Worm (Caenorhabditis elegans): ENCODE results near the gene K09E4.3.

Gene K09E4.3

ce11 chrII:14137538-14137937 is 10.8 kb upstream of the K09E4.3 start, which contains the start of gene K09E4.1:
TSS of gene K09E4.1 (plus strand) at chrII:14137838.
- TF ChIP-seq dve-1 (tag; optimal IDR thresholded peaks at IDR 0.05), result no peak

- TF ChIP-seq F13H6.1 (tag; optimal IDR thresholded peaks at IDR 0.05), result no peak
- TF ChIP-seq ceh-22 (tag; optimal IDR thresholded peaks at IDR 0.05), result no peak
- no peak for TF ChIP-seq elt-2 (tag; optimal IDR thresholded peaks at IDR 0.05)
- no peak for TF ChIP-seq ceh-45 (GFP tag; IDR thresholded peaks at IDR 0.05)
- no peak for TF ChIP-seq pha-2 (tag; optimal IDR thresholded peaks at IDR 0.05)
- no peak for TF ChIP-seq fkh-10 (GFP tag; optimal IDR thresholded peaks at IDR 0.05)
- no peak for TF ChIP-seq K02D7.2 (tag; optimal IDR thresholded peaks at IDR 0.05)
- TF ChIP-seq unc-3 (GFP tag; conservative IDR thresholded peaks at IDR 0.05), result no peak
- no peak for TF ChIP-seq unc-3 (tag; optimal IDR thresholded peaks at IDR 0.05)
- no peak for TF ChIP-seq ceh-18 (tag; optimal IDR thresholded peaks at IDR 0.05)
- TF ChIP-seq dve-1 (tag; optimal IDR thresholded peaks at IDR 0.05), result no peak
- no peak for TF ChIP-seq zip-5 (tag; optimal IDR thresholded peaks at IDR 0.05)
- TF ChIP-seq hlh-15 (tag; optimal IDR thresholded peaks at IDR 0.05), result no peak
- no peak for TF ChIP-seq mec-3 (tag; optimal IDR thresholded peaks at IDR 0.05; ENCODE audit: borderline replicate concordance)
- no peak for TF ChIP-seq ceh-24 (tag; optimal IDR thresholded peaks at IDR 0.05)
- TF ChIP-seq K09A11.1 (tag; optimal IDR thresholded peaks at IDR 0.05; ENCODE audit: insufficient read depth), result no peak
- TF ChIP-seq npax-4 (tag; optimal IDR thresholded peaks at IDR 0.05), result no peak
These were observed 9.6 kb upstream of the K09E4.3 start for ce11 chrII:14136302-14136701.

DNA sequence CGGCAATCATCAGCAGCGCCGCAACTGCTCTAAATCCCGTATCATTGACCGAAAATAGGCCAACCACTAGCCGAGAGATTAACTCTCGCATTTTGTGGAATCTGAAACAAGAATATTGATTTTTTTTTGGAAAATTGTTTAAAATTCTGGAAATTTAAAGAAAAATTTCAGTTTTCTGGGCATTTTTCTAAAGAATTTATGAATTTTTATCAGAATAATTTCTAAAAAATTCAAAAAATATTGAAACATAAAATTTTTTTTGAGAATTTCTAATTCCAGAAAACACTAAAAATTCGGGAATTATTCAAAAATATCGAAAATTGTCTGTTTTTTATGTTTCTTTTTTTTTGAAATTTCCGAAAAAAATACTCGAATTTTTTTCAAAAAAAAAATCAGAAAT is 6.0 kb upstream of the K09E4.3 start, which contains the start of gene algn-3:
TSS of gene algn-3 (minus strand) at position 101 of the 400 bp plus-strand sequence.
- no peak for TF ChIP-seq nhr-11 (tag; optimal IDR thresholded peaks at IDR 0.05)
- TF ChIP-seq lin-11 (tag; optimal IDR thresholded peaks at IDR 0.05), result no peak
- TF ChIP-seq nfya-1 (tag; optimal IDR thresholded peaks at IDR 0.05), result no peak
- TF ChIP-seq pax-1 (tag; optimal IDR thresholded peaks at IDR 0.05), result no peak
- no peak for TF ChIP-seq madf-2 (tag; optimal IDR thresholded peaks at IDR 0.05)
- TF ChIP-seq ceh-6 (GFP tag; optimal IDR thresholded peaks at IDR 0.05), result no peak
- TF ChIP-seq hlh-15 (tag; optimal IDR thresholded peaks at IDR 0.05), result no peak
- no peak for TF ChIP-seq ceh-31 (tag; optimal IDR thresholded peaks at IDR 0.05)
- no peak for TF ChIP-seq ama-1 (optimal IDR thresholded peaks at IDR 0.05)
- TF ChIP-seq pha-4 (tag; optimal IDR thresholded peaks at IDR 0.05), result no peak
- no peak for TF ChIP-seq K09A11.1 (tag; optimal IDR thresholded peaks at IDR 0.05; ENCODE audit: insufficient read depth)
- no peak for TF ChIP-seq rnt-1 (tag; optimal IDR thresholded peaks at IDR 0.05)
- no peak for TF ChIP-seq syd-9 (tag; optimal IDR thresholded peaks at IDR 0.05)

DNA sequence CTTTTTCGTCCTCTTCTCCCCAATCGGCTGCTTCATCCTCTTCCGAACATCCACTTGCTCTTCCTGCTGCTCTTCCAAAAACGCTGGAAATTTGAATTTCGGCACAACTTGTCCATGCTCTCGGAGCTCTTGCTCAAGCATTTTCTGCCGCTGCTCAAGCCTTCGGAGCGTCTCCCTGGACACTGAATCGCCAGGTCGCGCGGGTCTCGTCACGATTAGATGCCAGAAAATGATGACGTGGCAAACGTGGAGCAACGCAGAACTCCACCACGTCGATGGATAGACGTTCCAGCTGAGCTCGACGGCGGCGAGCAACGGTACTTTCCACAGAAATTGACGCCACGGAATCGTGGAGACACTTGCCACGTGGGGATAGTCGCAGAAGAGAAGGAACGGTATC is 2.5 kb upstream of the K09E4.3 start:
- TF ChIP-seq elt-4 (tag; optimal IDR thresholded peaks at IDR 0.05) (peak; percentile 73), F13H6.1 (tag; optimal IDR thresholded peaks at IDR 0.05) (no peak)

ce11 chrII:14122065-14122464 is 4.7 kb downstream of the K09E4.3 start, which contains the start of gene K09E4.4:
TSS of gene K09E4.4 (minus strand) at chrII:14122165.
- no peak for TF ChIP-seq unc-42 (tag; optimal IDR thresholded peaks at IDR 0.05)
- no peak for TF ChIP-seq hlh-13 (GFP tag; optimal IDR thresholded peaks at IDR 0.05)
- no peak for TF ChIP-seq sox-2 (GFP tag; IDR thresholded peaks at IDR 0.05)
- no peak for TF ChIP-seq elt-4 (tag; optimal IDR thresholded peaks at IDR 0.05)
- no peak for TF ChIP-seq lin-11 (tag; optimal IDR thresholded peaks at IDR 0.05)
- no peak for TF ChIP-seq mec-3 (tag; optimal IDR thresholded peaks at IDR 0.05; ENCODE audit: borderline replicate concordance)
- no peak for TF ChIP-seq odd-2 (tag; optimal IDR thresholded peaks at IDR 0.05)
- TF ChIP-seq pqm-1 (tag; optimal IDR thresholded peaks at IDR 0.05), result no peak
- no peak for TF ChIP-seq sox-4 (tag; optimal IDR thresholded peaks at IDR 0.05)
- no peak for TF ChIP-seq ets-4 (tag; optimal IDR thresholded peaks at IDR 0.05)
- no peak for TF ChIP-seq ahr-1 (tag; optimal IDR thresholded peaks at IDR 0.05)
- no peak for TF ChIP-seq ceh-22 (tag; optimal IDR thresholded peaks at IDR 0.05)
- no peak for TF ChIP-seq hlh-6 (tag; optimal IDR thresholded peaks at IDR 0.05)
- no peak for TF ChIP-seq sdc-2 (tag; optimal IDR thresholded peaks at IDR 0.05)
- no peak for TF ChIP-seq ceh-31 (tag; optimal IDR thresholded peaks at IDR 0.05)
- TF ChIP-seq fkh-10 (GFP tag; optimal IDR thresholded peaks at IDR 0.05), result no peak
- no peak for TF ChIP-seq C38D4.7 (GFP tag; optimal IDR thresholded peaks at IDR 0.05)

Measured in whole organism, late embryonic.